Fruit fly (Drosophila melanogaster) whole organism, embryonic: ENCODE data around the gene Sfp33A2.

Experiments used
- CG10209 ChIP-seq: fragments of 200-800 bp; sonication (Bioruptor generic); optimal IDR thresholded peaks from 3 replicates; lab custom pipeline; 2017; ENCODE audit warnings: missing biosample characterization, mild to moderate bottlenecking, missing genetic modification characterization, missing genetic modification reagents
- CG12744 ChIP-seq: fragments of 200-800 bp; sonication (Bioruptor generic); optimal IDR thresholded peaks from 2 replicates; lab custom pipeline; 2016; ENCODE audit warnings: missing biosample characterization, missing genetic modification characterization
- CG13894 ChIP-seq: fragments of 200-800 bp; sonication (Bioruptor generic); optimal IDR thresholded peaks from 3 replicates; lab custom pipeline; 2018; ENCODE audit warnings: missing biosample characterization, mild to moderate bottlenecking, missing genetic modification characterization, moderate library complexity
- CG1602 ChIP-seq: fragments of 200-800 bp; sonication (Bioruptor generic); optimal IDR thresholded peaks from 3 replicates; lab custom pipeline; 2016; ENCODE audit warnings: missing biosample characterization, missing genetic modification characterization
- CG16813 ChIP-seq: fragments of 200-800 bp; sonication (Bioruptor generic); IDR thresholded peaks from 3 replicates; pipeline ENCODE4 v1.3.6; 2022; ENCODE audit warnings: missing biosample characterization, missing genetic modification characterization; ENCODE audit not compliant: partially characterized antibody
- CG18011 ChIP-seq: fragments of 200-800 bp; sonication (Bioruptor generic); optimal IDR thresholded peaks from 2 replicates; lab custom pipeline; 2017; ENCODE audit warnings: missing biosample characterization, missing genetic modification characterization, mild to moderate bottlenecking, moderate library complexity, missing genotype
- CG1832 ChIP-seq: fragments of 200-800 bp; sonication (Bioruptor generic); optimal IDR thresholded peaks from 2 replicates; lab custom pipeline; 2017; ENCODE audit warnings: missing biosample characterization, mild to moderate bottlenecking, missing genetic modification characterization, inconsistent platforms
- CG2889 ChIP-seq: fragments of 200-800 bp; sonication (Bioruptor generic); IDR thresholded peaks from 3 replicates; pipeline ENCODE4 v1.3.6; 2022; ENCODE audit warnings: missing biosample characterization, missing genetic modification characterization
- CG31388 ChIP-seq: fragments of 200-800 bp; sonication (Bioruptor generic); optimal IDR thresholded peaks from 2 replicates; lab custom pipeline; 2016; ENCODE audit warnings: missing biosample characterization, missing genetic modification characterization
- CG3163 ChIP-seq: fragments of 200-800 bp; sonication (Bioruptor generic); optimal IDR thresholded peaks from 3 replicates; lab custom pipeline; 2016; ENCODE audit warnings: missing biosample characterization, missing genetic modification characterization
- CG32532 ChIP-seq: fragments of 200-800 bp; sonication (Bioruptor generic); IDR thresholded peaks from 2 replicates; pipeline ENCODE4 v1.3.6; 2022; ENCODE audit warnings: missing biosample characterization, missing genetic modification characterization
- CG33213 ChIP-seq: fragments of 200-800 bp; sonication (Bioruptor generic); optimal IDR thresholded peaks from 3 replicates; lab custom pipeline; 2016; ENCODE audit warnings: missing biosample characterization, missing genetic modification characterization
- CG42726 ChIP-seq: fragments of 200-800 bp; sonication (Bioruptor generic); IDR thresholded peaks from 2 replicates; pipeline ENCODE4 v1.3.6; 2022; ENCODE audit warnings: missing biosample characterization, missing genetic modification characterization; ENCODE audit not compliant: partially characterized antibody
- CG4424 ChIP-seq: fragments of 200-800 bp; sonication (Bioruptor generic); optimal IDR thresholded peaks from 3 replicates; lab custom pipeline; 2016; ENCODE audit warnings: missing biosample characterization, missing genetic modification characterization
- CG6254 ChIP-seq: fragments of 200-800 bp; sonication (Bioruptor generic); optimal IDR thresholded peaks from 3 replicates; lab custom pipeline; 2017; ENCODE audit warnings: mild to moderate bottlenecking, missing biosample characterization, missing genetic modification reagents, missing genetic modification characterization
- CG7271 ChIP-seq: fragments of 200-800 bp; sonication (Bioruptor generic); optimal IDR thresholded peaks from 2 replicates; lab custom pipeline; 2018; ENCODE audit warnings: missing biosample characterization, mild to moderate bottlenecking, missing genetic modification characterization, moderate library complexity
- Chrac-16 ChIP-seq: fragments of 200-800 bp; sonication (Bioruptor generic); optimal IDR thresholded peaks from 3 replicates; lab custom pipeline; 2016; ENCODE audit warnings: missing biosample characterization, missing genetic modification characterization
- Deaf1 ChIP-seq: fragments of 200-800 bp; optimal IDR thresholded peaks from 3 replicates; lab custom pipeline; 2019; ENCODE audit warnings: missing biosample characterization, mild to moderate bottlenecking, missing genetic modification characterization, moderate library complexity
- Dfd ChIP-seq, 2 experiments: fragments of >200 bp; optimal IDR thresholded peaks; 2 replicates each; lab custom pipeline; 2017; ENCODE audit warnings: missing biosample characterization in 2 of 2, missing genetic modification characterization in 2 of 2
- Dp ChIP-seq: fragments of 200-800 bp; sonication (Bioruptor generic); optimal IDR thresholded peaks from 2 replicates; lab custom pipeline; 2018; ENCODE audit warnings: missing biosample characterization, mild to moderate bottlenecking, missing genetic modification characterization, moderate library complexity
- Drgx ChIP-seq: fragments of 200-800 bp; sonication (Bioruptor generic); IDR thresholded peaks from 2 replicates; pipeline ENCODE4 v1.3.6; 2022; ENCODE audit warnings: missing biosample characterization, missing genetic modification characterization
- HLH3B ChIP-seq: fragments of 200-800 bp; sonication (Bioruptor generic); IDR thresholded peaks from 2 replicates; pipeline ENCODE4 v1.3.6; 2022; ENCODE audit warnings: missing biosample characterization, missing genetic modification characterization
- Med ChIP-seq: fragments of 200-800 bp; sonication (Bioruptor generic); peaks from one replicate; lab custom pipeline; 2016; ENCODE audit warnings: missing biosample characterization, missing genetic modification characterization, mild to moderate bottlenecking, inconsistent platforms, moderate library complexity
- ab ChIP-seq: fragments of 200-800 bp; sonication (Bioruptor generic); optimal IDR thresholded peaks from 2 replicates; lab custom pipeline; 2016; ENCODE audit warnings: missing biosample characterization, missing genetic modification characterization
- abd-A ChIP-seq: fragments of 200-800 bp; sonication (Bioruptor generic); optimal IDR thresholded peaks from 3 replicates; lab custom pipeline; 2019; ENCODE audit warnings: missing biosample characterization, mild to moderate bottlenecking, missing genetic modification characterization, moderate library complexity
- al ChIP-seq: fragments of 200-800 bp; sonication (Bioruptor generic); IDR thresholded peaks from 2 replicates; pipeline ENCODE4 v1.3.6; 2022; ENCODE audit warnings: missing biosample characterization, missing genetic modification characterization
- aop ChIP-seq: fragments of 200-800 bp; sonication (Bioruptor generic); IDR thresholded peaks from 2 replicates; pipeline ENCODE4 v1.3.6; 2022; ENCODE audit warnings: missing biosample characterization, missing genetic modification characterization
- ase ChIP-seq: fragments of 200-800 bp; sonication (Bioruptor generic); IDR thresholded peaks from 3 replicates; pipeline ENCODE4 v1.3.6; 2022; ENCODE audit warnings: missing biosample characterization, missing genetic modification characterization
- bsh ChIP-seq, 2 experiments: fragments of 200-800 bp; sonication (Bioruptor generic); optimal IDR thresholded peaks; 2 replicates each; lab custom pipeline; 2017 to 2018; ENCODE audit warnings: mild to moderate bottlenecking in 2 of 2, missing biosample characterization in 2 of 2, missing genetic modification characterization in 2 of 2, moderate library complexity in 1 of 2
- cg ChIP-seq: fragments of 200-800 bp; sonication (Bioruptor generic); optimal IDR thresholded peaks from 3 replicates; lab custom pipeline; 2019; ENCODE audit warnings: missing biosample characterization, mild to moderate bottlenecking, missing genetic modification characterization, moderate library complexity
- fd102C ChIP-seq: fragments of 200-800 bp; sonication (Bioruptor generic); optimal IDR thresholded peaks from 2 replicates; lab custom pipeline; 2018; ENCODE audit warnings: missing biosample characterization, mild to moderate bottlenecking, missing genetic modification characterization, moderate library complexity
- gt ChIP-seq: fragments of 200-800 bp; sonication (Bioruptor generic); IDR thresholded peaks from 2 replicates; pipeline ENCODE4 v1.3.6; 2022; ENCODE audit warnings: missing biosample characterization, missing genetic modification characterization
- insv ChIP-seq, 2 experiments: fragments of 200-800 bp; sonication (Bioruptor generic); optimal IDR thresholded peaks; 3 replicates each; lab custom pipeline; 2016 to 2018; ENCODE audit warnings: missing biosample characterization in 2 of 2, missing genetic modification characterization in 2 of 2
- kah ChIP-seq: fragments of 200-800 bp; sonication (Bioruptor generic); optimal IDR thresholded peaks from 2 replicates; lab custom pipeline; 2018; ENCODE audit warnings: missing biosample characterization, mild to moderate bottlenecking, missing genetic modification characterization
- oc ChIP-seq: fragments of 200-800 bp; sonication (Bioruptor generic); optimal IDR thresholded peaks from 2 replicates; lab custom pipeline; 2018; ENCODE audit warnings: missing biosample characterization, mild to moderate bottlenecking, missing genetic modification characterization, moderate library complexity
- onecut ChIP-seq: fragments of 200-800 bp; sonication (Bioruptor generic); IDR thresholded peaks from 2 replicates; pipeline ENCODE4 v1.3.6; 2022; ENCODE audit warnings: missing biosample characterization, missing genetic modification characterization
- pho ChIP-seq: fragments of 200-800 bp; sonication (Bioruptor generic); optimal IDR thresholded peaks from 2 replicates; lab custom pipeline; 2016; ENCODE audit warnings: missing biosample characterization, missing genetic modification characterization
- pros ChIP-seq: fragments of 200-800 bp; sonication (Bioruptor generic); optimal IDR thresholded peaks from 3 replicates; lab custom pipeline; 2019; ENCODE audit warnings: missing biosample characterization, mild to moderate bottlenecking, missing genetic modification characterization, moderate library complexity
- pum ChIP-seq: fragments of 200-800 bp; sonication (Bioruptor generic); optimal IDR thresholded peaks from 2 replicates; lab custom pipeline; 2016; ENCODE audit warnings: missing biosample characterization, missing genetic modification characterization
- slp2 ChIP-seq: fragments of 200-800 bp; sonication (Bioruptor generic); optimal IDR thresholded peaks from 2 replicates; lab custom pipeline; 2016; ENCODE audit warnings: missing biosample characterization, missing genetic modification characterization
- tap ChIP-seq: fragments of 200-800 bp; optimal IDR thresholded peaks from 3 replicates; lab custom pipeline; 2019; ENCODE audit warnings: missing biosample characterization, mild to moderate bottlenecking, missing genetic modification characterization, moderate library complexity
- toy ChIP-seq: fragments of 200-800 bp; sonication (Bioruptor generic); IDR thresholded peaks from 2 replicates; pipeline ENCODE4 v1.3.6; 2022; ENCODE audit warnings: missing biosample characterization, missing genetic modification characterization
- ttk ChIP-seq: fragments of 200-800 bp; sonication (Bioruptor generic); IDR thresholded peaks from 2 replicates; pipeline ENCODE4 v2.1.2; 2022; ENCODE audit warnings: missing biosample characterization, missing genetic modification characterization
- unpg ChIP-seq: fragments of 200-800 bp; sonication (Bioruptor generic); optimal IDR thresholded peaks from 3 replicates; lab custom pipeline; 2018; ENCODE audit warnings: missing biosample characterization, mild to moderate bottlenecking, missing genetic modification characterization, moderate library complexity
- zen ChIP-seq: fragments of 200-800 bp; sonication (Bioruptor generic); optimal IDR thresholded peaks from 3 replicates; lab custom pipeline; 2018; ENCODE audit warnings: missing biosample characterization, mild to moderate bottlenecking, missing genetic modification characterization, moderate library complexity
- zen2 ChIP-seq: fragments of 200-800 bp; sonication (Bioruptor generic); IDR thresholded peaks from 3 replicates; pipeline ENCODE4 v1.3.6; 2022; ENCODE audit warnings: missing biosample characterization, missing genetic modification characterization; ENCODE audit not compliant: partially characterized antibody

Gene Sfp33A2

DNA sequence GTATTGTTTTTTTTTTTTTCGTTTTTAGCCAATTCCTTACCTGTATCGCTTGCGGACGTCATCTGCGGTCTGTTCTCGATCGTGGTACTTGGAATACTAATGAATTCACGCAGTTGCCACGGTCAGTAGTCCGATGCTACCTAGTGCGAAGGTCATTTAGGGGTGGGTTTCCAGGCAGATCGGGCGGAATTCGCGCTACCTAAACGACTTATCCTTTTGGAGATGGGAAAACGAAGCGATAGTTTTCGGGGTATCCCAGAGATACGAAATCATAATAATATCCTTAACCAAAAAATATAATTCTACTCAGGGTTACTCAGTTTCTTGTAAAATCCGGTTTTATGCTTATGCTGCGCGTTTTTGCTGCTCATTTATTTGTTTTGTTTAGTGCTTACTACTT is 43.5 kb upstream of the Sfp33A2 start, which contains the start of gene CG14937 (continued):
- TF ChIP-seq CG16813 (GFP tag; lab: Robert Waterston, UW) (peak; percentile 45; the same call in 1 of the 3 replicates), CG31388 (GFP tag; lab: Kevin White, UChicago) (no peak), zen (tag; lab: Kevin White, UChicago) (peak; percentile 76), CG2889 (no peak), pros (GFP tag; lab: Kevin White, UChicago) (peak; percentile 1)
- TF ChIP-seq, all 482 proteins: peak for 10

DNA sequence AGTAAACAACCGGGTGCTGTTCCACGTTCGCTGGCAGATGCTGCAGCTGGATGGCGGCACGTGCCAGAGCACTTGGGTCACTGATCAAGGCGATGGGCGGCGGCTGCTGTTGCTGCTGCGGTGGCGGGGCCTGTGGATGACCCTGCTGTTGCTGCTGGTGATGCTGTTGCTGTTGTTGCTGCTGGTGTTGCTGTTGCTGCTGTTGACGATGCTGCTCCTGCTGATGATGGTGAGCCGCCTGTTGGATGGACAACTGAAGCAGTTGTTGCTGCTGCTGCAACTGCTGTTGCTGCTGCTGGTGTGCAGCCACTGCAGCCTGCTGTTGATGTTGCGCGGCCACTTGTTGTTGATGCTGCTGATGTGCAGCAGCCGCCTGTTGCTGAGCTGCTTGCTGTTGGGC is 40.4 kb upstream of the Sfp33A2 start:
- TF ChIP-seq Med (GFP tag; lab: Kevin White, UChicago): peak; percentile 50
- peak; percentile 14 for TF ChIP-seq kah (GFP tag; lab: Kevin White, UChicago)
- TF ChIP-seq CG7271: no peak
- TF ChIP-seq Dfd (GFP tag; optimal IDR thresholded peaks at IDR 0.05; lab: Kevin White, UChicago): peak in 1 of 2 experiments; percentile 84
- 0 out of 2 replicates have a peak, but pooled peaks have one; percentile 16 for TF ChIP-seq CG42726 (GFP tag; lab: Robert Waterston, UW)
- TF ChIP-seq, all 482 proteins: peak for 4

DNA sequence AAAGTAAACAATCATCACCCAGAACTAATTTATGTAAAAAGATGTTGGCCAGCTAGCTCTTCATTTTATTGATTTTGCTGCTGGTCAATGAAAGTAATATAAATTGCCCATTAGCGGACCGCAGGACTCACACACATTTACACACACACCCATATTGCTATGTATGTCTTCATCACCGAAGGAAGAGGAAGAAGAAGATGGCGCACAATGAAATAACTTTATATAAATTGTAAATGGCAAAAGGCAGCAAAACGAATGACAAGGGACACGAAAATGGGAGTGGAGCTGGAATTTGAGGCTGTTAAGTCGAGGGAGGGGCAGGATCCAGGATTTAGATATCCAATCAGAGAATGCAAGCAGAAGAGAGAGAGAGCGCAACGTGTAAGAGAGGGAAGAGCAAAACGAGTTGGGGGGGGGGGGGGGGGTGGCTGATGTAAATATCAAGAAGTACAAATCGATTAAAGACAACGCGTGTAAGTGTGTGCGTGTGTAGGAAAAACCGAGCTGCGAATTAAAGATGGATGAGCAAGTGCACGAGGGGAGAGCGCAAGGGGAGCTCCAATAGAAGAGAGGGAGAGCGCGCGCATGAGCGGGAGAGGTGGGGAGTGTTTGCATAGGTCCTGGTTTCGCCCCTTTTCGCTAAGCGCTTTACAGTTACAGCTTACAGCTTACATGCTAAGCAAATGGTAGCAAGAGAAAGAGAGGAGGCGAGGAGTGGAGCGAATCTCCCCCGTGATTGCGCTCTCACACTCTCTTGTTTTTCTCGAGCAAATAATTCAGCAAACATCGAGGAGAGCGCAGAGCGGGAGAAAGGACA is 33.1 kb upstream of the Sfp33A2 start:
- TF ChIP-seq CG10209 (GFP tag; lab: Kevin White, UChicago) (no peak), CG32532 (no peak), CG6254 (no peak), pum (GFP tag; lab: Kevin White, UChicago) (no peak), CG13894 (peak; percentile 37), cg (peak; percentile 33), gt (no peak), onecut (GFP tag; lab: Robert Waterston, UW) (peak; percentile 88), CG1602 (GFP tag; lab: Kevin White, UChicago) (no peak), ab (no peak), CG4424 (GFP tag; lab: Kevin White, UChicago) (no peak), zen2 (GFP tag; lab: Robert Waterston, UW) (no peak), Chrac-16 (GFP tag; lab: Kevin White, UChicago) (no peak), CG18011 (GFP tag; lab: Kevin White, UChicago) (no peak), ase (GFP tag; lab: Robert Waterston, UW) (no peak), abd-A (tag; lab: Kevin White, UChicago) (peak; percentile 94), Drgx (GFP tag; lab: Robert Waterston, UW) (0 out of 2 replicates have a peak, but pooled peaks have one; percentile 20), CG1832 (peak; percentile 19), pho (GFP tag; lab: Kevin White, UChicago) (no peak), toy (no peak), aop (GFP tag; lab: Robert Waterston, UW) (no peak), unpg (GFP tag; lab: Kevin White, UChicago) (no peak), CG33213 (no peak), HLH3B (GFP tag; lab: Robert Waterston, UW) (no peak), al (GFP tag; lab: Robert Waterston, UW) (no peak), CG3163 (GFP tag; lab: Kevin White, UChicago) (peak; percentile 35), oc (tag; lab: Kevin White, UChicago) (no peak), Deaf1 (tag; lab: Kevin White, UChicago) (peak; percentile 60), tap (tag; lab: Kevin White, UChicago) (no peak), bsh (GFP tag; optimal IDR thresholded peaks at IDR 0.05; lab: Kevin White, UChicago) (peak in 1 of 2 experiments; percentile 11), CG12744 (no peak), slp2 (no peak), insv (GFP tag; optimal IDR thresholded peaks at IDR 0.05; lab: Kevin White, UChicago) (peak in 1 of 2 experiments; percentile 32), ttk (GFP tag; lab: Robert Waterston, UW) (no peak), fd102C (no peak), Dp (no peak)
